Worm (Caenorhabditis elegans): Measurements from ENCODE around the gene F25G6.8.

DNA sequence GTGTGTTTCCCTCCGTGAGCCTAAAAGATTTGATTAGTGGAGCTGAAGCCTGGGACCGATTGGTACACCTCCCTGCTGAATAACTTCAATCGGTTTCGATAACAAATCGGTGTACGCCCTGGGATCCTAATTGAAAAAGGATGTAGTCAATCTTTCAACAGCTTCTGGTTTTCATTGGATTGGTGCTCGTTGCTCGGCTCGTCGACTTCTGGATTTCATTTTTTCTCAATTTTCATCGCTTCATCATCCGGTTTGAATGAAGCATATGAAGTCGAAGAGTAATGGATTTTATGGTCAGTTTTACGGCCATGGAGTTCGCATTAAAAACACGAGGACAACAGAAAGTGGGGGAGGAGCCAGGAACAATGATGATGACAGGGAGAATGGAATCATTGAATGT, 9.0 kb downstream of the F25G6.8 start:
- no peak for TF ChIP-seq egl-27 (tag; optimal IDR thresholded peaks at IDR 0.05)
- TF ChIP-seq rnt-1 (tag; optimal IDR thresholded peaks at IDR 0.05): no peak
- TF ChIP-seq hlh-4 (tag; optimal IDR thresholded peaks at IDR 0.05): no peak
- no peak for TF ChIP-seq nhr-71 (tag; optimal IDR thresholded peaks at IDR 0.05)
- no peak for TF ChIP-seq grh-1 (GFP tag; IDR thresholded peaks at IDR 0.05)
- no peak for TF ChIP-seq nhr-28 (tag; optimal IDR thresholded peaks at IDR 0.05)
- peak; percentile 27 for TF ChIP-seq tbx-2 (tag; optimal IDR thresholded peaks at IDR 0.05)
- no peak for TF ChIP-seq lin-13 (GFP tag; optimal IDR thresholded peaks at IDR 0.05)
- no peak for TF ChIP-seq aly-2 (tag; optimal IDR thresholded peaks at IDR 0.05)
- TF ChIP-seq snpc-4 (tag; optimal IDR thresholded peaks at IDR 0.05): no peak
- TF ChIP-seq nhr-77 (tag; optimal IDR thresholded peaks at IDR 0.05): no peak
- no peak for TF ChIP-seq nhr-237 (tag; optimal IDR thresholded peaks at IDR 0.05)
- TF ChIP-seq mdl-1 (tag; optimal IDR thresholded peaks at IDR 0.05): no peak
- TF ChIP-seq nhr-11 (tag; optimal IDR thresholded peaks at IDR 0.05): no peak

All from whole organism, L1 larva.